Worm (Caenorhabditis elegans): ENCODE data around the gene ZK899.5.

DNA sequence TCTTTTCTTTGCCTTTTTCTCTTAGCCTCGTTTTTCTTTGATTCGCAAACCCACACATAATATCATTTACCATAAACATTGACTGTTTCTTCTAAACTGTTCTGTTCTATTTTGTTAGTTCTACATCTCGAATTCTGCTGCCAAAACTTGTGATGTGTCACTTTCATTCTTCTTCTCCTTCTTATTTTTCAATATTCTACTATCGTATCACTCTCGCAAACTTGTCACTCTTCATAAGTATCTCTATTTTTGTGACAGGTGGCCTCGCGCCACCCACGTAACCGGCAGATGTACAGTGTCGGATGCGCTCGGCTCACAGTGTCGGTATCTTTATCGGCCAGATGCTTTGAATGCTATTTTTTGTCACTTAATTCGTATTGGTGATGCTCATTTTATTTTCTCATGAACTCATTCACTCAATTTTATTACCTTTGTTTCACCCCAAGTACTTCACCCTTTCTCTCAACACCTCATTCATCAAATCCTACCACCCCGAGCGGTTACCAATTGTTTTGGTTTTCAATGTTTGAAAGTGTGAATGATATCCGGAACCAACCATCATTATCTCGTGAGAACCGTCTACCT is 47.8 kb upstream of the ZK899.5 start:
- TF ChIP-seq hlh-30 (tag; optimal IDR thresholded peaks at IDR 0.05; ENCODE audit: insufficient read depth) (no peak), unc-55 (GFP tag; optimal IDR thresholded peaks at IDR 0.05) (no peak), lin-11 (tag; optimal IDR thresholded peaks at IDR 0.05) (no peak), hlh-15 (tag; optimal IDR thresholded peaks at IDR 0.05) (no peak), lim-6 (tag; optimal IDR thresholded peaks at IDR 0.05) (no peak), K09A11.1 (tag; optimal IDR thresholded peaks at IDR 0.05; ENCODE audit: insufficient read depth) (no peak), hlh-6 (tag; optimal IDR thresholded peaks at IDR 0.05) (no peak), fax-1 (tag; optimal IDR thresholded peaks at IDR 0.05) (no peak), tbx-2 (tag; optimal IDR thresholded peaks at IDR 0.05) (no peak)
